Worm (Caenorhabditis elegans) whole organism, L2 larva: ENCODE data around the gene Y73F8A.23.
A peak's percentile ranks its signal among the peaks of the same experiment; 100 is the strongest.

ENCODE experiments used
- C34F6.9 ChIP-seq: fragments of 150-350 bp; optimal IDR thresholded peaks from 2 replicates; lab custom pipeline; 2014; ENCODE audit warnings: missing biosample characterization, missing genetic modification characterization
- F13H6.1 ChIP-seq: sonication (generic microtip); optimal IDR thresholded peaks from 2 replicates; lab custom pipeline; 2016; ENCODE audit warnings: missing genetic modification characterization, missing compliant biosample characterization
- R02D3.7 ChIP-seq: fragments of 150-350 bp; optimal IDR thresholded peaks from 2 replicates; lab custom pipeline; 2014; ENCODE audit warnings: missing biosample characterization, missing genetic modification characterization
- Y55F3AM.14 ChIP-seq: fragments of 200-800 bp; sonication (Bioruptor generic); optimal IDR thresholded peaks from 2 replicates; lab custom pipeline; 2018; ENCODE audit warnings: mild to moderate bottlenecking, missing genetic modification characterization, missing compliant biosample characterization
- ZK546.5 ChIP-seq: sonication (generic microtip); optimal IDR thresholded peaks from 2 replicates; lab custom pipeline; 2017; ENCODE audit warnings: missing biosample characterization, missing genetic modification characterization
- alr-1 ChIP-seq: fragments of 150-350 bp; optimal IDR thresholded peaks from 2 replicates; lab custom pipeline; 2014; ENCODE audit warnings: missing biosample characterization, missing genetic modification characterization
- aly-2 ChIP-seq: fragments of 150-350 bp; optimal IDR thresholded peaks from 2 replicates; lab custom pipeline; 2014; ENCODE audit warnings: missing biosample characterization, missing genetic modification characterization
- ama-1 ChIP-seq: fragments of 150-350 bp; optimal IDR thresholded peaks from 2 replicates; lab custom pipeline; 2018; ENCODE audit warnings: inconsistent platforms
- blmp-1 ChIP-seq: sonication (generic microtip); optimal IDR thresholded peaks from 2 replicates; lab custom pipeline; 2017; ENCODE audit warnings: missing genetic modification characterization, mild to moderate bottlenecking, missing compliant biosample characterization, antibody characterized with exemption, moderate library complexity; ENCODE audit not compliant: insufficient read depth
- ceh-16 ChIP-seq: fragments of 150-350 bp; optimal IDR thresholded peaks from 2 replicates; lab custom pipeline; 2014; ENCODE audit warnings: missing biosample characterization, missing genetic modification characterization
- ceh-82 ChIP-seq: fragments of 150-350 bp; optimal IDR thresholded peaks from 2 replicates; lab custom pipeline; 2014; ENCODE audit warnings: missing biosample characterization, missing genetic modification characterization
- crh-2 ChIP-seq: sonication (generic microtip); optimal IDR thresholded peaks from 2 replicates; lab custom pipeline; 2017; ENCODE audit warnings: missing biosample characterization, missing genetic modification characterization
- dmd-4 ChIP-seq: sonication (generic microtip); optimal IDR thresholded peaks from 2 replicates; lab custom pipeline; 2017; ENCODE audit warnings: missing biosample characterization, missing genetic modification characterization
- egl-27 ChIP-seq: sonication (generic microtip); optimal IDR thresholded peaks from 3 replicates; lab custom pipeline; 2017; ENCODE audit warnings: missing biosample characterization, missing genetic modification reagents, missing genetic modification characterization
- elt-1 ChIP-seq: fragments of 150-350 bp; optimal IDR thresholded peaks from 2 replicates; lab custom pipeline; 2014; ENCODE audit warnings: missing biosample characterization, missing genetic modification characterization
- elt-3 ChIP-seq: sonication (generic microtip); optimal IDR thresholded peaks from 2 replicates; lab custom pipeline; 2017; ENCODE audit warnings: missing biosample characterization, missing genetic modification characterization
- fos-1 ChIP-seq: fragments of 150-350 bp; optimal IDR thresholded peaks from 2 replicates; lab custom pipeline; 2014; ENCODE audit warnings: missing biosample characterization, missing genetic modification characterization
- gmeb-1 ChIP-seq: fragments of 150-350 bp; optimal IDR thresholded peaks from 2 replicates; lab custom pipeline; 2014; ENCODE audit warnings: missing biosample characterization, missing genetic modification characterization
- lin-11 ChIP-seq: fragments of 150-350 bp; sonication (generic microtip); optimal IDR thresholded peaks from 2 replicates; lab custom pipeline; 2014; ENCODE audit warnings: missing biosample characterization, missing genetic modification characterization, inconsistent platforms, mixed read lengths
- lin-13 ChIP-seq: fragments of 150-350 bp; optimal IDR thresholded peaks from 2 replicates; lab custom pipeline; 2014; ENCODE audit warnings: missing biosample characterization, missing genetic modification reagents, missing genetic modification characterization
- lin-39 ChIP-seq: fragments of 150-350 bp; optimal IDR thresholded peaks from 2 replicates; lab custom pipeline; 2014; ENCODE audit warnings: missing biosample characterization, missing genetic modification reagents, missing genetic modification characterization
- lsy-2 ChIP-seq, 2 experiments: fragments of 150-350 bp in 1 of 2; sonication (generic microtip) in 1 of 2; optimal IDR thresholded peaks; 2 replicates each; lab custom pipeline; 2014 to 2017; ENCODE audit warnings: missing biosample characterization in 2 of 2, missing genetic modification characterization in 2 of 2
- mab-5 ChIP-seq: fragments of 150-350 bp; optimal IDR thresholded peaks from 2 replicates; lab custom pipeline; 2014; ENCODE audit warnings: missing biosample characterization, missing genetic modification characterization
- mbf-1 ChIP-seq: sonication (generic microtip); optimal IDR thresholded peaks from 2 replicates; lab custom pipeline; 2017; ENCODE audit warnings: missing biosample characterization, missing genetic modification characterization
- mdl-1 ChIP-seq, 2 experiments: fragments of 150-350 bp in 1 of 2; sonication (generic microtip) in 1 of 2; optimal IDR thresholded peaks; 2 replicates each; lab custom pipeline; 2017; ENCODE audit warnings: missing biosample characterization in 2 of 2, missing genetic modification characterization in 2 of 2
- nhr-10 ChIP-seq: sonication (generic microtip); optimal IDR thresholded peaks from 2 replicates; lab custom pipeline; 2017; ENCODE audit warnings: missing biosample characterization, missing genetic modification characterization
- nhr-11 ChIP-seq: fragments of 150-350 bp; optimal IDR thresholded peaks from 2 replicates; lab custom pipeline; 2014; ENCODE audit warnings: missing biosample characterization, missing genetic modification characterization
- nhr-12 ChIP-seq: fragments of 150-350 bp; optimal IDR thresholded peaks from 2 replicates; lab custom pipeline; 2014; ENCODE audit warnings: missing biosample characterization, missing genetic modification characterization
- nhr-129 ChIP-seq: fragments of 150-350 bp; optimal IDR thresholded peaks from 2 replicates; lab custom pipeline; 2014; ENCODE audit warnings: missing biosample characterization, missing genetic modification characterization
- nhr-21 ChIP-seq: fragments of 150-350 bp; optimal IDR thresholded peaks from 2 replicates; lab custom pipeline; 2014; ENCODE audit warnings: missing biosample characterization, missing genetic modification characterization
- nhr-23 ChIP-seq: fragments of 150-350 bp; optimal IDR thresholded peaks from 2 replicates; lab custom pipeline; 2014; ENCODE audit warnings: missing biosample characterization, missing genetic modification reagents, missing genetic modification characterization
- nhr-237 ChIP-seq: fragments of 150-350 bp; optimal IDR thresholded peaks from 2 replicates; lab custom pipeline; 2014; ENCODE audit warnings: missing biosample characterization, missing genetic modification characterization
- nhr-25 ChIP-seq: fragments of 150-350 bp; sonication (generic microtip); optimal IDR thresholded peaks from 3 replicates; lab custom pipeline; 2014; ENCODE audit warnings: missing biosample characterization, missing genetic modification characterization
- nhr-6 ChIP-seq: fragments of 150-350 bp; optimal IDR thresholded peaks from 2 replicates; lab custom pipeline; 2014; ENCODE audit warnings: missing biosample characterization, missing genetic modification characterization
- nhr-77 ChIP-seq: fragments of 150-350 bp; optimal IDR thresholded peaks from 2 replicates; lab custom pipeline; 2014; ENCODE audit warnings: missing biosample characterization, missing genetic modification characterization
- peb-1 ChIP-seq: fragments of 150-350 bp; optimal IDR thresholded peaks from 2 replicates; lab custom pipeline; 2014; ENCODE audit warnings: missing biosample characterization, missing genetic modification characterization
- sem-4 ChIP-seq: fragments of 150-350 bp; optimal IDR thresholded peaks from 2 replicates; lab custom pipeline; 2014; ENCODE audit warnings: missing biosample characterization, missing genetic modification reagents, missing genetic modification characterization
- skn-1 ChIP-seq: sonication (generic microtip); optimal IDR thresholded peaks from 2 replicates; lab custom pipeline; 2017; ENCODE audit warnings: missing biosample characterization, missing genetic modification characterization
- sma-3 ChIP-seq: sonication (generic microtip); optimal IDR thresholded peaks from 2 replicates; lab custom pipeline; 2016; ENCODE audit warnings: missing genetic modification reagents, missing genetic modification characterization, missing compliant biosample characterization
- sma-9 ChIP-seq, 2 experiments: fragments of 150-350 bp in 1 of 2; sonication (generic microtip) in 1 of 2; optimal IDR thresholded peaks; 2 replicates each; lab custom pipeline; 2014 to 2016; ENCODE audit warnings: missing genetic modification characterization in 2 of 2, mild to moderate bottlenecking in 1 of 2, missing biosample characterization in 1 of 2, missing compliant biosample characterization in 1 of 2, missing genetic modification reagents in 1 of 2, moderate library complexity in 1 of 2
- snpc-4 ChIP-seq: fragments of 150-350 bp; optimal IDR thresholded peaks from 2 replicates; lab custom pipeline; 2014; ENCODE audit warnings: missing biosample characterization, missing genetic modification characterization
- unc-39 ChIP-seq: fragments of 150-350 bp; optimal IDR thresholded peaks from 2 replicates; lab custom pipeline; 2014; ENCODE audit warnings: missing biosample characterization, missing genetic modification characterization
- unc-55 ChIP-seq: fragments of 150-350 bp; sonication (generic microtip); optimal IDR thresholded peaks from 3 replicates; lab custom pipeline; 2014; ENCODE audit warnings: missing biosample characterization, missing genetic modification reagents, missing genetic modification characterization
- unc-62 ChIP-seq: fragments of 150-350 bp; optimal IDR thresholded peaks from 2 replicates; lab custom pipeline; 2014; ENCODE audit warnings: missing biosample characterization, missing genetic modification reagents, missing genetic modification characterization
- zag-1 ChIP-seq: fragments of 150-350 bp; optimal IDR thresholded peaks from 2 replicates; lab custom pipeline; 2014; ENCODE audit warnings: missing biosample characterization, missing genetic modification characterization
- ztf-1 ChIP-seq: fragments of 200-800 bp; sonication (Bioruptor generic); conservative IDR thresholded peaks from 2 replicates; pipeline ENCODE4 v1.3.6; 2022; ENCODE audit warnings: missing genetic modification characterization, missing compliant biosample characterization
- ztf-11 ChIP-seq: sonication (generic microtip); optimal IDR thresholded peaks from 2 replicates; lab custom pipeline; 2017; ENCODE audit warnings: missing biosample characterization, missing genetic modification characterization
- ztf-4 ChIP-seq: fragments of 150-350 bp; optimal IDR thresholded peaks from 2 replicates; lab custom pipeline; 2014; ENCODE audit warnings: missing biosample characterization, missing genetic modification characterization

Gene Y73F8A.23

ce11 chrIV:15472387-15472859 is 28.0 kb upstream of the Y73F8A.23 start, which contains the start of gene Y73F8A.27 (continued):
- TF ChIP-seq egl-27 (tag; lab: Kevin White, UChicago), result peak; percentile 79
- TF ChIP-seq, all 48 proteins: peak for 36

ce11 chrIV:15471430-15471829 is 27.0 kb upstream of the Y73F8A.23 start, which contains the start of gene ntl-11:
ntl-11 (minus strand) TSS chrIV:15471495.
- TF ChIP-seq nhr-12 (tag; lab: Kevin White, UChicago) (no peak), nhr-237 (tag; lab: Kevin White, UChicago) (peak; percentile 85), ZK546.5 (tag; lab: Kevin White, UChicago) (peak; percentile 70), ztf-1 (GFP tag; lab: Robert Waterston, UW) (no peak), mbf-1 (tag; lab: Kevin White, UChicago) (no peak), lin-13 (peak; percentile 97), ceh-16 (peak; percentile 55), nhr-23 (tag; lab: Kevin White, UChicago) (no peak), elt-3 (no peak), dmd-4 (tag; lab: Kevin White, UChicago) (peak; percentile 69), fos-1 (tag; lab: Kevin White, UChicago) (peak; percentile 91), C34F6.9 (tag; lab: Kevin White, UChicago) (peak; percentile 99), ceh-82 (tag; lab: Kevin White, UChicago) (peak; percentile 92), mab-5 (tag; lab: Kevin White, UChicago) (peak; percentile 96), ztf-11 (tag; lab: Kevin White, UChicago) (peak; percentile 2), nhr-25 (tag; lab: Kevin White, UChicago) (peak; percentile 97), lin-11 (peak; percentile 85), aly-2 (tag; lab: Kevin White, UChicago) (peak; percentile 29), lsy-2 (tag; optimal IDR thresholded peaks at IDR 0.05; lab: Kevin White, UChicago) (peak; percentile 96 to 97), unc-39 (tag; lab: Kevin White, UChicago) (no peak), Y55F3AM.14 (GFP tag; lab: Kevin White, UChicago) (peak; percentile 72), egl-27 (tag; lab: Kevin White, UChicago) (peak; percentile 96), nhr-21 (tag; lab: Kevin White, UChicago) (peak; percentile 97), mdl-1 (tag; optimal IDR thresholded peaks at IDR 0.05; lab: Kevin White, UChicago) (peak in 1 of 2 experiments; percentile 74), sma-9 (GFP tag; optimal IDR thresholded peaks at IDR 0.05; lab: Kevin White, UChicago) (peak; percentile 97), sma-9 (tag; optimal IDR thresholded peaks at IDR 0.05; lab: Kevin White, UChicago) (no peak), ama-1 (lab: Kevin White, UChicago) (peak; percentile 28), sem-4 (peak; percentile 95), nhr-129 (tag; lab: Kevin White, UChicago) (peak; percentile 95), nhr-10 (tag; lab: Kevin White, UChicago) (peak; percentile 88), gmeb-1 (peak; percentile 94), peb-1 (tag; lab: Kevin White, UChicago) (no peak), skn-1 (peak; percentile 30), sma-3 (GFP tag; lab: Kevin White, UChicago) (peak; percentile 97), lin-39 (no peak), nhr-6 (tag; lab: Kevin White, UChicago) (peak; percentile 96), nhr-11 (tag; lab: Kevin White, UChicago) (no peak), ztf-4 (tag; lab: Kevin White, UChicago) (peak; percentile 94), crh-2 (peak; percentile 98), alr-1 (tag; lab: Kevin White, UChicago) (no peak), unc-55 (GFP tag; lab: Kevin White, UChicago) (peak; percentile 99), R02D3.7 (peak; percentile 72), nhr-77 (tag; lab: Kevin White, UChicago) (peak; percentile 91), F13H6.1 (tag; lab: Kevin White, UChicago) (peak; percentile 96), unc-62 (GFP tag; lab: Kevin White, UChicago) (peak; percentile 71), blmp-1 (peak; percentile 72), elt-1 (tag; lab: Kevin White, UChicago) (peak; percentile 6), zag-1 (tag; lab: Kevin White, UChicago) (peak; percentile 86), snpc-4 (tag; lab: Kevin White, UChicago) (peak; percentile 87)
